Fruit fly (Drosophila melanogaster): ENCODE results near the gene CG4911.

The CG4911 gene

DNA sequence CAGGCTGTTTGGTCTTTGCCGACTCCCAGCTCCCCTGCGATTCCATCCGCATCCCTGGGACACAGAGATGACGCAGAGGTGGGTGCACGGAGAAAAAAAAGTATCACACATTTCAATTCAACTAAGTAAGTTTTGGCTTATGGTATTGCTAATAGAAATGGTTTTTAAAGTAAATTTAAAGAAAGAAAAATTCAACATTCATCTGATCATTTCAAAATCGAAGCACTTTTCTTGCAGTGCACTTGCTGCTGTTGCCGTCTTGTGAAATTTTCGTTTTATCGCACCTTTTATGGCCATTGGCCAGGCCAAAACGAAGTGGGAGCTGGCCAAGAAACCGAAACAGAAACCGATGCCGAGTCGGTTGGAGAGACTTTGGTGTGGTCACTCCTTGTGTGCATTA is 27.2 kb downstream of the CG4911 start (continued):
- peak; percentile 68 for TF ChIP-seq Drgx (GFP tag; IDR thresholded peaks at IDR 0.05)
- no peak for TF ChIP-seq tna (GFP tag; IDR thresholded peaks at IDR 0.05; ENCODE audit: partially characterized antibody)
- TF ChIP-seq dimm (GFP tag; IDR thresholded peaks at IDR 0.05): no peak
- TF ChIP-seq Lhr (GFP tag; optimal IDR thresholded peaks at IDR 0.05): no peak
- peak; percentile 67 for TF ChIP-seq esg (GFP tag; conservative IDR thresholded peaks at IDR 0.05)
- peak; percentile 70 for TF ChIP-seq sens-2 (GFP tag; IDR thresholded peaks at IDR 0.05)
- TF ChIP-seq Hmx (GFP tag; optimal IDR thresholded peaks at IDR 0.05): no peak
- peak; percentile 10 for TF ChIP-seq CG9437 (GFP tag; optimal IDR thresholded peaks at IDR 0.05)
- no peak for TF ChIP-seq fru (optimal IDR thresholded peaks at IDR 0.05)
- peak; percentile 68 for TF ChIP-seq bab2 (GFP tag; optimal IDR thresholded peaks at IDR 0.05)
- peak in 1 of 2 experiments; percentile 50 for TF ChIP-seq bsh (GFP tag; optimal IDR thresholded peaks at IDR 0.05)
- no peak for TF ChIP-seq pho (GFP tag; optimal IDR thresholded peaks at IDR 0.05)
- TF ChIP-seq CG10543 (GFP tag; optimal IDR thresholded peaks at IDR 0.05): no peak
- TF ChIP-seq CG4617 (GFP tag; optimal IDR thresholded peaks at IDR 0.05; ENCODE audit: borderline replicate concordance): no peak
- TF ChIP-seq CG32767 (GFP tag; IDR thresholded peaks at IDR 0.05): peak; percentile 52; the same call in 1 of the 2 replicates
- TF ChIP-seq MBD-R2 (GFP tag; IDR thresholded peaks at IDR 0.05): peak; percentile 19; the same call in 1 of the 2 replicates
- peak; percentile 13 for TF ChIP-seq Sry-β (GFP tag; optimal IDR thresholded peaks at IDR 0.05)
- no peak for TF ChIP-seq stwl (tag; optimal IDR thresholded peaks at IDR 0.05)
- TF ChIP-seq Doc3 (GFP tag; IDR thresholded peaks at IDR 0.05; ENCODE audit: partially characterized antibody): no peak
- peak; percentile 11 for TF ChIP-seq BtbVII (GFP tag; optimal IDR thresholded peaks at IDR 0.05)
- no peak for TF ChIP-seq kni (GFP tag; optimal IDR thresholded peaks at IDR 0.05)
- peak; percentile 78 for TF ChIP-seq sisA (GFP tag; IDR thresholded peaks at IDR 0.05)
- no peak for TF ChIP-seq CG16813 (GFP tag; IDR thresholded peaks at IDR 0.05; ENCODE audit: partially characterized antibody)
- peak; percentile 47 for TF ChIP-seq Chrac-16 (GFP tag; optimal IDR thresholded peaks at IDR 0.05)
- peak; percentile 25 for TF ChIP-seq CG13296 (GFP tag; optimal IDR thresholded peaks at IDR 0.05)
- peak; percentile 75 for TF ChIP-seq CG18599 (GFP tag; optimal IDR thresholded peaks at IDR 0.05)
- peak; percentile 10 for TF ChIP-seq CG8281 (tag; optimal IDR thresholded peaks at IDR 0.05)
- TF ChIP-seq CG7963 (GFP tag; IDR thresholded peaks at IDR 0.05; ENCODE audit: partially characterized antibody): no peak
- TF ChIP-seq Xbp1 (GFP tag; optimal IDR thresholded peaks at IDR 0.05): peak; percentile 54
- peak; percentile 71 for TF ChIP-seq ken (GFP tag; IDR thresholded peaks at IDR 0.05)
- TF ChIP-seq Mes4 (GFP tag; optimal IDR thresholded peaks at IDR 0.05): peak; percentile 6
- TF ChIP-seq CG1647 (GFP tag; optimal IDR thresholded peaks at IDR 0.05): peak; percentile 44
- peak; percentile 77 for TF ChIP-seq seq (GFP tag; IDR thresholded peaks at IDR 0.05)
- TF ChIP-seq Asciz (GFP tag; optimal IDR thresholded peaks at IDR 0.05): peak; percentile 51
- TF ChIP-seq CG7839 (tag; optimal IDR thresholded peaks at IDR 0.05): peak; percentile 68
- peak; percentile 81 for TF ChIP-seq ems (GFP tag; optimal IDR thresholded peaks at IDR 0.05)
- TF ChIP-seq nom (GFP tag; optimal IDR thresholded peaks at IDR 0.05): no peak
- TF ChIP-seq crp (GFP tag; optimal IDR thresholded peaks at IDR 0.05): no peak
- peak; percentile 40; the same call in 1 of the 2 replicates for TF ChIP-seq CG4360 (GFP tag; IDR thresholded peaks at IDR 0.05)
- TF ChIP-seq CG5245 (GFP tag; optimal IDR thresholded peaks at IDR 0.05): peak; percentile 61
- TF ChIP-seq CG14710 (tag; optimal IDR thresholded peaks at IDR 0.05): peak; percentile 71
- no peak for TF ChIP-seq sug (tag; optimal IDR thresholded peaks at IDR 0.05)
- TF ChIP-seq TFAM (GFP tag; optimal IDR thresholded peaks at IDR 0.05): peak; percentile 21
- TF ChIP-seq slbo (GFP tag; IDR thresholded peaks at IDR 0.05): peak; percentile 69
- no peak for TF ChIP-seq Fer1 (GFP tag; optimal IDR thresholded peaks at IDR 0.05)
- TF ChIP-seq CG32772 (GFP tag; IDR thresholded peaks at IDR 0.05): peak; percentile 78
- TF ChIP-seq zfh1 (GFP tag; IDR thresholded peaks at IDR 0.05): peak; percentile 76; the same call in 2 of the 3 replicates
- no peak for TF ChIP-seq CG3065 (GFP tag; optimal IDR thresholded peaks at IDR 0.05)
- no peak for TF ChIP-seq CG30020 (tag; optimal IDR thresholded peaks at IDR 0.05)
- no peak for TF ChIP-seq NC2β (GFP tag; optimal IDR thresholded peaks at IDR 0.05)
- TF ChIP-seq CG8478 (optimal IDR thresholded peaks at IDR 0.05): no peak
